Worm (Caenorhabditis elegans) whole organism, L4 larva: Measurements from ENCODE around the gene F18G5.1.

ENCODE experiments used
- D1046.2 ChIP-seq: fragments of 200-800 bp; sonication (Bioruptor generic); IDR thresholded peaks from 2 replicates; pipeline ENCODE4 v1.3.6; 2022; ENCODE audit warnings: missing genetic modification characterization, missing compliant biosample characterization
- F10B5.3 ChIP-seq: sonication (generic microtip); optimal IDR thresholded peaks from 2 replicates; lab custom pipeline; 2016; ENCODE audit warnings: mild to moderate bottlenecking, missing genetic modification characterization, missing compliant biosample characterization
- F44E2.7 ChIP-seq: fragments of 200-800 bp; sonication (Bioruptor generic); IDR thresholded peaks from 2 replicates; pipeline ENCODE4 v2.1.2; 2022; ENCODE audit warnings: missing genetic modification characterization, missing compliant biosample characterization
- T20F7.1 ChIP-seq: fragments of 200-800 bp; sonication (Bioruptor generic); optimal IDR thresholded peaks from 2 replicates; lab custom pipeline; 2018; ENCODE audit warnings: mild to moderate bottlenecking, missing genetic modification characterization, missing compliant biosample characterization
- T26A8.4 ChIP-seq: fragments of 200-800 bp; sonication (Bioruptor generic); IDR thresholded peaks from 2 replicates; pipeline ENCODE4 v1.3.6; 2022; ENCODE audit warnings: missing genetic modification characterization, missing compliant biosample characterization
- Y5F2A.4 ChIP-seq: fragments of 200-800 bp; sonication (Bioruptor generic); optimal IDR thresholded peaks from 2 replicates; lab custom pipeline; 2018; ENCODE audit warnings: mild to moderate bottlenecking, missing genetic modification characterization, missing compliant biosample characterization
- ZK337.2 ChIP-seq: fragments of 200-800 bp; sonication (Bioruptor generic); IDR thresholded peaks from 2 replicates; pipeline ENCODE4 v1.3.6; 2022; ENCODE audit warnings: missing genetic modification reagents, missing genetic modification characterization, missing compliant biosample characterization
- aha-1 ChIP-seq: fragments of 150-350 bp; peaks from one replicate; lab custom pipeline; 2014; ENCODE audit warnings: missing biosample characterization, missing genetic modification characterization
- ama-1 ChIP-seq: fragments of 150-350 bp; optimal IDR thresholded peaks from 2 replicates; lab custom pipeline; 2014; ENCODE audit warnings: inconsistent platforms, mixed read lengths
- arid-1 ChIP-seq: fragments of 200-800 bp; sonication (Bioruptor generic); conservative IDR thresholded peaks from 2 replicates; pipeline ENCODE4 v1.3.6; 2022; ENCODE audit warnings: missing genetic modification reagents, missing genetic modification characterization, missing compliant biosample characterization
- ceh-20 ChIP-seq: fragments of 200-800 bp; sonication (Bioruptor generic); IDR thresholded peaks from 2 replicates; pipeline ENCODE4 v1.3.6; 2022; ENCODE audit warnings: missing genetic modification reagents, missing genetic modification characterization, missing compliant biosample characterization
- ceh-28 ChIP-seq: fragments of 150-350 bp; optimal IDR thresholded peaks from 2 replicates; lab custom pipeline; 2014; ENCODE audit warnings: missing biosample characterization, missing genetic modification reagents, missing genetic modification characterization
- ceh-62 ChIP-seq: sonication (generic microtip); optimal IDR thresholded peaks from 2 replicates; lab custom pipeline; 2017; ENCODE audit warnings: missing biosample characterization, missing genetic modification characterization
- ceh-82 ChIP-seq: sonication (generic microtip); optimal IDR thresholded peaks from 2 replicates; lab custom pipeline; 2017; ENCODE audit warnings: missing biosample characterization, missing genetic modification characterization
- cey-2 ChIP-seq: sonication (generic microtip); optimal IDR thresholded peaks from 3 replicates; lab custom pipeline; 2017; ENCODE audit warnings: missing genetic modification characterization, mild to moderate bottlenecking, missing compliant biosample characterization, antibody characterized with exemption, borderline replicate concordance; ENCODE audit not compliant: insufficient read depth
- ctbp-1 ChIP-seq: fragments of 200-800 bp; sonication (Bioruptor generic); IDR thresholded peaks from 2 replicates; pipeline ENCODE4 v1.3.6; 2022; ENCODE audit warnings: missing genetic modification reagents, missing genetic modification characterization, missing compliant biosample characterization
- daf-12 ChIP-seq: fragments of 150-350 bp; optimal IDR thresholded peaks from 2 replicates; lab custom pipeline; 2014; ENCODE audit warnings: missing biosample characterization, missing genetic modification reagents, missing genetic modification characterization
- daf-19 ChIP-seq: fragments of 200-800 bp; sonication (Bioruptor generic); conservative IDR thresholded peaks from 2 replicates; pipeline ENCODE4 v1.3.6; 2022; ENCODE audit warnings: missing genetic modification characterization, missing compliant biosample characterization
- dmd-6 ChIP-seq: fragments of 200-800 bp; sonication (Bioruptor generic); IDR thresholded peaks from 2 replicates; pipeline ENCODE4 v1.3.6; 2022; ENCODE audit warnings: missing genetic modification reagents, missing genetic modification characterization, missing compliant biosample characterization
- dmd-9 ChIP-seq: fragments of 200-800 bp; sonication (Bioruptor generic); IDR thresholded peaks from 2 replicates; pipeline ENCODE4 v1.3.6; 2022; ENCODE audit warnings: missing genetic modification reagents, missing genetic modification characterization, missing compliant biosample characterization
- duxl-1 ChIP-seq: sonication (generic microtip); optimal IDR thresholded peaks from 2 replicates; lab custom pipeline; 2016; ENCODE audit warnings: mild to moderate bottlenecking, missing genetic modification characterization, moderate library complexity, missing compliant biosample characterization; ENCODE audit not compliant: poor library complexity
- egl-43 ChIP-seq: fragments of 200-800 bp; sonication (Bioruptor generic); IDR thresholded peaks from 2 replicates; pipeline ENCODE4 v1.3.6; 2022; ENCODE audit warnings: missing genetic modification reagents, missing genetic modification characterization, missing compliant biosample characterization
- hlh-11 ChIP-seq: fragments of 200-800 bp; sonication (Bioruptor generic); optimal IDR thresholded peaks from 2 replicates; lab custom pipeline; 2018; ENCODE audit warnings: mild to moderate bottlenecking, missing genetic modification characterization, missing compliant biosample characterization
- hlh-30 ChIP-seq: sonication (generic microtip); optimal IDR thresholded peaks from 2 replicates; lab custom pipeline; 2017; ENCODE audit warnings: antibody characterized with exemption, mild to moderate bottlenecking, missing genetic modification characterization, missing compliant biosample characterization; ENCODE audit not compliant: insufficient read depth
- lim-7 ChIP-seq: fragments of 200-800 bp; sonication (Bioruptor generic); IDR thresholded peaks from 2 replicates; pipeline ENCODE4 v1.3.6; 2022; ENCODE audit warnings: missing genetic modification characterization, missing compliant biosample characterization
- lin-1 ChIP-seq: fragments of 200-800 bp; sonication (Bioruptor generic); IDR thresholded peaks from 2 replicates; pipeline ENCODE4 v1.3.6; 2022; ENCODE audit warnings: missing genetic modification reagents, missing genetic modification characterization, missing compliant biosample characterization
- lin-13 ChIP-seq: fragments of 150-350 bp; optimal IDR thresholded peaks from 2 replicates; lab custom pipeline; 2014; ENCODE audit warnings: missing biosample characterization, missing genetic modification reagents, missing genetic modification characterization
- lin-15B ChIP-seq: fragments of 150-350 bp; sonication (generic microtip); optimal IDR thresholded peaks from 3 replicates; lab custom pipeline; 2014; ENCODE audit warnings: missing biosample characterization, missing genetic modification characterization
- lin-29 ChIP-seq: fragments of 200-800 bp; sonication (Bioruptor generic); IDR thresholded peaks from 2 replicates; pipeline ENCODE4 v1.3.6; 2022; ENCODE audit warnings: missing genetic modification reagents, missing genetic modification characterization, missing compliant biosample characterization
- lin-38 ChIP-seq: fragments of 200-800 bp; sonication (Bioruptor generic); IDR thresholded peaks from 2 replicates; pipeline ENCODE4 v1.3.6; 2022; ENCODE audit warnings: missing genetic modification reagents, missing genetic modification characterization, missing compliant biosample characterization
- lin-39 ChIP-seq: fragments of 150-350 bp; optimal IDR thresholded peaks from 2 replicates; lab custom pipeline; 2014; ENCODE audit warnings: missing biosample characterization, missing genetic modification reagents, missing genetic modification characterization
- lir-3 ChIP-seq: sonication (generic microtip); optimal IDR thresholded peaks from 2 replicates; lab custom pipeline; 2016; ENCODE audit warnings: mild to moderate bottlenecking, missing genetic modification characterization, missing compliant biosample characterization
- mdl-1 ChIP-seq, 2 experiments: fragments of 150-350 bp in 1 of 2; sonication (generic microtip) in 1 of 2; optimal IDR thresholded peaks; 2 replicates each; lab custom pipeline; 2014 to 2017; ENCODE audit warnings: missing biosample characterization in 2 of 2, missing genetic modification characterization in 2 of 2
- mxl-3 ChIP-seq: fragments of 200-800 bp; sonication (Bioruptor generic); optimal IDR thresholded peaks from 2 replicates; lab custom pipeline; 2018; ENCODE audit warnings: mild to moderate bottlenecking, missing genetic modification characterization, missing compliant biosample characterization
- nhr-10 ChIP-seq: fragments of 150-350 bp; optimal IDR thresholded peaks from 2 replicates; lab custom pipeline; 2014; ENCODE audit warnings: missing biosample characterization, missing genetic modification characterization
- nhr-102 ChIP-seq: sonication (generic microtip); optimal IDR thresholded peaks from 2 replicates; lab custom pipeline; 2016; ENCODE audit warnings: mild to moderate bottlenecking, missing genetic modification characterization, moderate library complexity, missing compliant biosample characterization
- nhr-111 ChIP-seq: fragments of 200-800 bp; sonication (Bioruptor generic); optimal IDR thresholded peaks from 2 replicates; lab custom pipeline; 2018; ENCODE audit warnings: mild to moderate bottlenecking, missing genetic modification characterization, missing compliant biosample characterization
- nhr-25 ChIP-seq: sonication (generic microtip); optimal IDR thresholded peaks from 2 replicates; lab custom pipeline; 2017; ENCODE audit warnings: missing genetic modification characterization, mild to moderate bottlenecking, missing compliant biosample characterization, antibody characterized with exemption, moderate library complexity, borderline replicate concordance; ENCODE audit not compliant: insufficient read depth
- nhr-41 ChIP-seq: fragments of 200-800 bp; sonication (Bioruptor generic); IDR thresholded peaks from 2 replicates; pipeline ENCODE4 v1.3.6; 2022; ENCODE audit warnings: missing genetic modification reagents, missing genetic modification characterization, missing compliant biosample characterization
- nhr-48 ChIP-seq: sonication (generic microtip); optimal IDR thresholded peaks from 2 replicates; lab custom pipeline; 2016; ENCODE audit warnings: mild to moderate bottlenecking, missing genetic modification characterization, missing compliant biosample characterization
- nhr-76 ChIP-seq: fragments of 150-350 bp; optimal IDR thresholded peaks from 2 replicates; lab custom pipeline; 2014; ENCODE audit warnings: missing biosample characterization, missing genetic modification characterization
- pha-4 ChIP-seq, 2 experiments: fragments of 150-350 bp in 1 of 2; fragments of 200-800 bp in 1 of 2; sonication (Bioruptor generic) in 1 of 2; IDR thresholded peaks in 1 of 2; optimal IDR thresholded peaks in 1 of 2; 2 replicates each; pipeline versions ENCODE4 v1.3.6 to Lab custom; 2014 to 2022; ENCODE audit warnings: missing genetic modification characterization in 2 of 2, missing genetic modification reagents in 2 of 2, missing biosample characterization in 1 of 2, missing compliant biosample characterization in 1 of 2
- php-3 ChIP-seq: fragments of 200-800 bp; sonication (Bioruptor generic); IDR thresholded peaks from 2 replicates; pipeline ENCODE4 v1.3.6; 2022; ENCODE audit warnings: missing genetic modification reagents, missing genetic modification characterization, missing compliant biosample characterization
- snpc-1.2 ChIP-seq: fragments of 200-800 bp; sonication (Bioruptor generic); IDR thresholded peaks from 2 replicates; pipeline ENCODE4 v1.3.6; 2022; ENCODE audit warnings: missing genetic modification reagents, missing genetic modification characterization, missing compliant biosample characterization
- snpc-4 ChIP-seq: fragments of 150-350 bp; optimal IDR thresholded peaks from 2 replicates; lab custom pipeline; 2014; ENCODE audit warnings: missing biosample characterization, missing genetic modification characterization
- tra-1 ChIP-seq: fragments of 200-800 bp; sonication (Bioruptor generic); IDR thresholded peaks from 2 replicates; pipeline ENCODE4 v1.3.6; 2022; ENCODE audit warnings: missing genetic modification reagents, missing genetic modification characterization, missing compliant biosample characterization
- unc-39 ChIP-seq: sonication (generic microtip); optimal IDR thresholded peaks from 2 replicates; lab custom pipeline; 2017; ENCODE audit warnings: missing biosample characterization, missing genetic modification characterization
- zip-11 ChIP-seq: fragments of 200-800 bp; sonication (Bioruptor generic); IDR thresholded peaks from 2 replicates; pipeline ENCODE4 v1.3.6; 2022; ENCODE audit warnings: missing genetic modification characterization, missing compliant biosample characterization

F18G5.1 gene

DNA sequence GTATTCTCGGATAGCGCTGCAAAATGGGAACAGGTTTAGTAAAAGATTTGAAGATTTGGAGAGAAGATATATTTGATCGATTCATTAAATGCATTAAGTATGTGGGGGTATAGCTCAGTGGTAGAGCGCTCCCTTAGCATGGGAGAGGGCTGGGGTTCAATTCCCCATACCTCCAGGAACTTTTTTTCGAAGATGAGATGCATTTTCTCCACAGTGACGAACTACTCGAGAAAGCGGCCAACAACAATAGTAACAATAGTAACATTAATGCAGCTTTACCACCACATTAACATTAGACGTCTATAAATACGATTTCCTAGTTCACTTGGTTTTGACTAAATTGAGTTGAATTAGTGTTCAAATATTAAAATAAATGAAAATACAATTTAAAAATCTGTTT, 21.9 kb upstream of the F18G5.1 start (continued):
- TF ChIP-seq hlh-30: peak; percentile 28
- TF ChIP-seq mxl-3 (GFP tag; lab: Kevin White, UChicago): peak; percentile 26
- 0 out of 2 replicates have a peak, but pooled peaks have one; percentile 14 for TF ChIP-seq lin-29 (GFP tag; lab: Robert Waterston, UW)
- peak; percentile 71 for TF ChIP-seq lir-3 (tag; lab: Kevin White, UChicago)
- peak; percentile 69; the same call in 1 of the 2 replicates for TF ChIP-seq pha-4 (GFP tag; IDR thresholded peaks at IDR 0.05; lab: Robert Waterston, UW)
- TF ChIP-seq pha-4 (tag; optimal IDR thresholded peaks at IDR 0.05; lab: Kevin White, UChicago): no peak
- peak; percentile 59 for TF ChIP-seq nhr-48
- TF ChIP-seq dmd-6 (GFP tag; lab: Robert Waterston, UW): no peak
- TF ChIP-seq lim-7 (GFP tag; lab: Robert Waterston, UW): peak; percentile 89
- TF ChIP-seq snpc-1.2: peak; percentile 92
- TF ChIP-seq daf-19 (GFP tag; lab: Robert Waterston, UW): 0 out of 2 replicates have a peak, but pooled peaks have one; percentile 24
- no peak for TF ChIP-seq ceh-82
- TF ChIP-seq ceh-20 (GFP tag; lab: Robert Waterston, UW): no peak
- peak; percentile 64 for TF ChIP-seq nhr-102 (tag; lab: Kevin White, UChicago)
- no peak for TF ChIP-seq D1046.2 (GFP tag; lab: Robert Waterston, UW)
- TF ChIP-seq cey-2 (tag; lab: Kevin White, UChicago): no peak
- TF ChIP-seq arid-1 (GFP tag; lab: Robert Waterston, UW): 0 out of 2 replicates have a peak, but pooled peaks have one; percentile 62
- TF ChIP-seq lin-38 (GFP tag; lab: Robert Waterston, UW): peak; percentile 71
- TF ChIP-seq ctbp-1: 0 out of 2 replicates have a peak, but pooled peaks have one; percentile 51
- 0 out of 2 replicates have a peak, but pooled peaks have one; percentile 54 for TF ChIP-seq zip-11
- no peak for TF ChIP-seq lin-13
- no peak for TF ChIP-seq lin-39
- no peak for TF ChIP-seq ceh-62 (tag; lab: Kevin White, UChicago)
- no peak for TF ChIP-seq daf-12 (tag; lab: Kevin White, UChicago)
- peak; percentile 65; the same call in 1 of the 2 replicates for TF ChIP-seq F44E2.7 (GFP tag; lab: Robert Waterston, UW)
- TF ChIP-seq egl-43 (GFP tag; lab: Robert Waterston, UW): peak; percentile 89
- peak; percentile 38 for TF ChIP-seq F10B5.3 (tag; lab: Kevin White, UChicago)
- TF ChIP-seq aha-1 (tag; lab: Kevin White, UChicago): peak; percentile 96

DNA sequence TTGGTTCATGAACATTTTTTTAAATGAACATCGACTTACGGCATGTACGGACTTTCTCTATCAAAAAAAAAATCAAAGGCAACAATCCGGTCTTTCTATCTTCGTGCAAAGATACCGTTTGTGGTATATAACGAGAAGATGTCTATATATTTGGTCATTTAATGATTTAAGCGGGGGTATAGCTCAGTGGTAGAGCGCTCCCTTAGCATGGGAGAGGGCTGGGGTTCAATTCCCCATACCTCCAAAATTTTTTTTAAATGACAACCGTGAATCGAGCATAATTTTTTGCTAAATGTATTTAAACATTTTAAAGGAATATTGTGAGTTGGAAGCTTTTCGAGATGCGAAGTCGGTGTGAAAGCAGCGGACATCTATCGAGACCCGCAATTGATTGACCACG, 21.0 kb upstream of the F18G5.1 start:
- TF ChIP-seq lin-13: no peak
- peak; percentile 23 for TF ChIP-seq Y5F2A.4 (GFP tag; lab: Kevin White, UChicago)
- TF ChIP-seq lin-15B (tag; lab: Kevin White, UChicago): no peak
- no peak for TF ChIP-seq unc-39 (tag; lab: Kevin White, UChicago)
- peak; percentile 52 for TF ChIP-seq lir-3 (tag; lab: Kevin White, UChicago)
- no peak for TF ChIP-seq mdl-1 (tag; optimal IDR thresholded peaks at IDR 0.05; lab: Kevin White, UChicago)
- peak; percentile 62; the same call in 1 of the 2 replicates for TF ChIP-seq nhr-41 (GFP tag; lab: Robert Waterston, UW)
- TF ChIP-seq snpc-4: no peak
- TF ChIP-seq dmd-9: no peak
- TF ChIP-seq T20F7.1: no peak
- TF ChIP-seq nhr-25: no peak
- TF ChIP-seq duxl-1 (tag; lab: Kevin White, UChicago): peak; percentile 63
- peak; percentile 56; the same call in 1 of the 2 replicates for TF ChIP-seq ZK337.2 (GFP tag; lab: Robert Waterston, UW)
- TF ChIP-seq nhr-76 (tag; lab: Kevin White, UChicago): no peak
- TF ChIP-seq T26A8.4 (GFP tag; lab: Robert Waterston, UW): no peak; the same call in none of the 2 replicates
- TF ChIP-seq lin-1 (GFP tag; lab: Robert Waterston, UW): peak; percentile 46; the same call in 1 of the 2 replicates
- TF ChIP-seq pha-4 (GFP tag; IDR thresholded peaks at IDR 0.05; lab: Robert Waterston, UW): peak; percentile 78; the same call in 1 of the 2 replicates
- TF ChIP-seq pha-4 (tag; optimal IDR thresholded peaks at IDR 0.05; lab: Kevin White, UChicago): no peak
- TF ChIP-seq nhr-111 (GFP tag; lab: Kevin White, UChicago): peak; percentile 64
- peak; percentile 60; the same call in 1 of the 2 replicates for TF ChIP-seq daf-19 (GFP tag; lab: Robert Waterston, UW)
- peak; percentile 79 for TF ChIP-seq php-3
- TF ChIP-seq tra-1 (GFP tag; lab: Robert Waterston, UW): peak; percentile 64
- TF ChIP-seq nhr-10 (tag; lab: Kevin White, UChicago): no peak
- no peak for TF ChIP-seq ama-1 (lab: Kevin White, UChicago)
- TF ChIP-seq egl-43 (GFP tag; lab: Robert Waterston, UW): peak; percentile 91
- 0 out of 2 replicates have a peak, but pooled peaks have one; percentile 82 for TF ChIP-seq F44E2.7 (GFP tag; lab: Robert Waterston, UW)
- peak; percentile 11 for TF ChIP-seq hlh-11 (tag; lab: Kevin White, UChicago)
- no peak for TF ChIP-seq ceh-28 (tag; lab: Kevin White, UChicago)
